Fruit fly (Drosophila melanogaster) whole organism, adult: Measurements from ENCODE around the gene Pgm1.

Experiments
- CG11617 ChIP-seq: fragments of 200-800 bp; sonication (Bioruptor generic); optimal IDR thresholded peaks from 2 replicates; lab custom pipeline; 2017; ENCODE audit warnings: mild to moderate bottlenecking, missing biosample characterization, missing genetic modification reagents, missing genetic modification characterization
- CG12768 ChIP-seq: fragments of 200-800 bp; sonication (Bioruptor generic); optimal IDR thresholded peaks from 2 replicates; lab custom pipeline; 2017; ENCODE audit warnings: missing biosample characterization, missing genetic modification characterization, mild to moderate bottlenecking, moderate library complexity, missing genetic modification reagents
- CG14711 ChIP-seq: fragments of 200-800 bp; sonication (Bioruptor generic); optimal IDR thresholded peaks from 2 replicates; lab custom pipeline; 2018; ENCODE audit warnings: missing biosample characterization, mild to moderate bottlenecking, missing genetic modification characterization, moderate library complexity
- CG1620 ChIP-seq: fragments of 200-800 bp; sonication (Bioruptor generic); optimal IDR thresholded peaks from 2 replicates; lab custom pipeline; 2016; ENCODE audit warnings: missing biosample characterization, missing genetic modification characterization
- CG33017 ChIP-seq: fragments of 200-800 bp; sonication (Bioruptor generic); optimal IDR thresholded peaks from 2 replicates; lab custom pipeline; 2018; ENCODE audit warnings: missing biosample characterization, mild to moderate bottlenecking, missing genetic modification characterization, moderate library complexity
- CG5204 ChIP-seq: fragments of 200-800 bp; sonication (Bioruptor generic); optimal IDR thresholded peaks from 2 replicates; lab custom pipeline; 2016; ENCODE audit warnings: missing biosample characterization, missing genetic modification characterization
- CG7045 ChIP-seq: fragments of 200-800 bp; sonication (Bioruptor generic); optimal IDR thresholded peaks from 2 replicates; lab custom pipeline; 2017; ENCODE audit warnings: missing biosample characterization, mild to moderate bottlenecking, missing genetic modification characterization
- CG7101 ChIP-seq: fragments of 200-800 bp; sonication (Bioruptor generic); optimal IDR thresholded peaks from 2 replicates; lab custom pipeline; 2018; ENCODE audit warnings: missing biosample characterization, mild to moderate bottlenecking, missing genetic modification characterization, moderate library complexity
- Clk ChIP-seq: fragments of 200-800 bp; sonication (Bioruptor generic); optimal IDR thresholded peaks from 2 replicates; lab custom pipeline; 2017; ENCODE audit warnings: missing biosample characterization, missing genetic modification characterization
- Crg-1 ChIP-seq: fragments of 200-800 bp; sonication (Bioruptor generic); optimal IDR thresholded peaks from 2 replicates; lab custom pipeline; 2016; ENCODE audit warnings: missing biosample characterization, missing genetic modification characterization
- Hr96 ChIP-seq: fragments of 200-800 bp; sonication (Bioruptor generic); optimal IDR thresholded peaks from 2 replicates; lab custom pipeline; 2016; ENCODE audit warnings: missing biosample characterization, missing genetic modification characterization
- Mnt ChIP-seq: fragments of 200-800 bp; sonication (Bioruptor generic); optimal IDR thresholded peaks from 2 replicates; lab custom pipeline; 2016; ENCODE audit warnings: missing biosample characterization, mild to moderate bottlenecking, missing genetic modification characterization
- bab1 ChIP-seq: fragments of 200-800 bp; sonication (Bioruptor generic); optimal IDR thresholded peaks from 3 replicates; lab custom pipeline; 2019; ENCODE audit warnings: missing biosample characterization, mild to moderate bottlenecking, missing genetic modification characterization, moderate library complexity
- cic ChIP-seq: fragments of 200-800 bp; sonication (Bioruptor generic); optimal IDR thresholded peaks from 2 replicates; lab custom pipeline; 2017; ENCODE audit warnings: missing biosample characterization, mild to moderate bottlenecking, missing genetic modification characterization, moderate library complexity
- cnc ChIP-seq, 2 experiments: fragments of >200 bp; optimal IDR thresholded peaks; 2 replicates each; lab custom pipeline; 2017
- kay ChIP-seq: fragments of 200-800 bp; sonication (Bioruptor generic); peaks from one replicate; lab custom pipeline; 2016; ENCODE audit warnings: missing biosample characterization, missing genetic modification characterization, borderline replicate concordance
- ovo ChIP-seq: fragments of 200-800 bp; sonication (Bioruptor generic); optimal IDR thresholded peaks from 2 replicates; lab custom pipeline; 2016; ENCODE audit warnings: missing biosample characterization, missing genetic modification characterization
- pad ChIP-seq: fragments of 200-800 bp; sonication (Bioruptor generic); optimal IDR thresholded peaks from 3 replicates; lab custom pipeline; 2017; ENCODE audit warnings: missing biosample characterization, missing genetic modification characterization, mild to moderate bottlenecking, moderate library complexity, missing genetic modification reagents
- tj ChIP-seq: fragments of 200-800 bp; sonication (Bioruptor generic); optimal IDR thresholded peaks from 3 replicates; lab custom pipeline; 2017; ENCODE audit warnings: missing biosample characterization, mild to moderate bottlenecking, missing genetic modification characterization, moderate library complexity
- toe ChIP-seq: fragments of 200-800 bp; sonication (Bioruptor generic); optimal IDR thresholded peaks from 2 replicates; lab custom pipeline; 2016; ENCODE audit warnings: missing biosample characterization, missing genetic modification characterization

The Pgm1 gene

dm6 chr3L:16173818-16174601 lies 45.7 kb upstream of the Pgm1 start:
- TF ChIP-seq Clk (GFP tag; lab: Kevin White, UChicago) (no peak), tj (GFP tag; lab: Kevin White, UChicago) (no peak), CG7045 (GFP tag; lab: Kevin White, UChicago) (no peak), CG1620 (GFP tag; lab: Kevin White, UChicago) (no peak), CG33017 (tag; lab: Kevin White, UChicago) (no peak), CG12768 (GFP tag; lab: Kevin White, UChicago) (no peak), cnc (optimal IDR thresholded peaks at IDR 0.05; lab: Kevin White, UChicago) (no peak)

DNA sequence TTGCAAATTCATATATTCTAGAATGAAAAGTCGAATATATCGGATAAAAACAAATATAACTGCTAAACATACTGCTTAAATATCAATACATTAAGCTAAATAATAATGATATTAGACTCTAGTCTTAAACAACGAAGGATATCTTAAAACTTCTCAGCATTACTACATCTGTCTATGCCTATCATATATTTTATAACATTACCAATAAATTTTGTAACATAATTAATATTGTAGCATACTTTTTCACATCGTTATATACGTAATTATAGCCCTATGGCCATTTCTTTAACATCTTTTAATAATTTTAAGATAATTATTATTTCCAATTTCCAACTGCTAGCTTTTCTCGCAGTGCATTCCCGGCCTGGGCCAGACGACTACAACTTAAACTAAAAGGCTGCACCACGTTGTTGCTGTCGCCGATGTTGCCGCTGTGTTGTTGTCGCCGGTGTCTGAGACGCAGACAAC lies 44.5 kb upstream of the Pgm1 start:
- no peak for TF ChIP-seq CG11617 (GFP tag; lab: Kevin White, UChicago)
- no peak for TF ChIP-seq CG7045 (GFP tag; lab: Kevin White, UChicago)
- TF ChIP-seq CG5204 (GFP tag; lab: Kevin White, UChicago), result no peak
- TF ChIP-seq ovo, result no peak
- TF ChIP-seq toe, result no peak
- TF ChIP-seq tj (GFP tag; lab: Kevin White, UChicago), result no peak
- TF ChIP-seq CG7101 (tag; lab: Kevin White, UChicago), result no peak
- TF ChIP-seq Crg-1, result no peak

dm6 chr3L:16172381-16172780 lies 44.0 kb upstream of the Pgm1 start:
- TF ChIP-seq CG11617 (GFP tag; lab: Kevin White, UChicago), result no peak
- no peak for TF ChIP-seq CG7045 (GFP tag; lab: Kevin White, UChicago)
- no peak for TF ChIP-seq tj (GFP tag; lab: Kevin White, UChicago)
- TF ChIP-seq pad (GFP tag; lab: Kevin White, UChicago), result no peak
- TF ChIP-seq CG12768 (GFP tag; lab: Kevin White, UChicago), result no peak
- TF ChIP-seq CG33017 (tag; lab: Kevin White, UChicago), result no peak
- no peak for TF ChIP-seq Clk (GFP tag; lab: Kevin White, UChicago)
- TF ChIP-seq cic (GFP tag; lab: Kevin White, UChicago), result no peak
- TF ChIP-seq bab1, result no peak
- no peak for TF ChIP-seq CG1620 (GFP tag; lab: Kevin White, UChicago)

DNA sequence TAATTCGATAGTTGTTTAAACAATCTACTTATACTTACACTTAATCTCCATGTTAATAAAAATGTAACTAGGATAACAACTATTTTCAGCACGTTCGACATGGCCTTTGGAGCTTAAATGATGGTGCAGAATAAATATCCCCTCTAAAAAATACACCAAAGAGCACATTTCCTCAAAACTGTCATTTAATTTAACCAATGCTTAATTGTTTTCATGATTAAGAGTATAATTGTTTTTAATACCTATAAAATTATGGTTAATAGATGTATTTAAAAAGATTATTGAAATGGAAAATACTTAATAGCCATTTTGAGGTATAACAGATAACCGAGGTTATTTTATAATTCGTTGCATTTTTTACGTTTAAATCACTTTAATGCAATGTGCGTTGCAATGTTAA lies 42.9 kb upstream of the Pgm1 start, which contains the start of gene CG33795:
Gene CG33795 (minus strand): TSS at position 101 of the 400 bp plus-strand sequence.
- TF ChIP-seq CG5204 (GFP tag; lab: Kevin White, UChicago), result no peak
- no peak for TF ChIP-seq Clk (GFP tag; lab: Kevin White, UChicago)
- no peak for TF ChIP-seq toe
- TF ChIP-seq CG1620 (GFP tag; lab: Kevin White, UChicago), result no peak
- TF ChIP-seq CG33017 (tag; lab: Kevin White, UChicago), result no peak
- TF ChIP-seq CG7101 (tag; lab: Kevin White, UChicago), result no peak
- TF ChIP-seq tj (GFP tag; lab: Kevin White, UChicago), result no peak
- no peak for TF ChIP-seq cnc (optimal IDR thresholded peaks at IDR 0.05; lab: Kevin White, UChicago)
- no peak for TF ChIP-seq Mnt (GFP tag; lab: Kevin White, UChicago)
- no peak for TF ChIP-seq CG7045 (GFP tag; lab: Kevin White, UChicago)
- no peak for TF ChIP-seq ovo
- no peak for TF ChIP-seq cic (GFP tag; lab: Kevin White, UChicago)
- no peak for TF ChIP-seq Hr96 (GFP tag; lab: Kevin White, UChicago)
- no peak for TF ChIP-seq bab1
- TF ChIP-seq CG12768 (GFP tag; lab: Kevin White, UChicago), result no peak
- no peak for TF ChIP-seq kay (GFP tag; lab: Kevin White, UChicago)
- no peak for TF ChIP-seq Crg-1
- TF ChIP-seq CG14711 (tag; lab: Kevin White, UChicago), result no peak
- no peak for TF ChIP-seq CG11617 (GFP tag; lab: Kevin White, UChicago)

DNA sequence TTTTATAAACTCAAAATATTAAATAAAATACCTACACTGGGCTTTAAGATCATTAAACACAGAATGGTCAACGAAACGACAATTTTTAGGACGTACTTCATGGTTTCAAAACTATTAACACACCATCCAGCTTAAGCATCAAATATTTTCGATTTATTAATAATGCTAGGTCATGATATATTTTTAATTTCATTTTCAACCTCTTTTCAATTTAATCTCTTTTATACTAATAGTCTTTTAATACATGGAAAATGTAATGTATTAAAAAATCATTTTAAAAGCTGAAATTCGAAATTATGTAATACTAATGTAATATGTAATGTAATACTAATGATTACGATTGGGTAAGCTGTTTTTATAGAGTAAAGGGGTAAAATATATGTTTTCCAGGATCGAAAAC lies 41.7 kb upstream of the Pgm1 start, which contains the start of gene CG33796:
Gene CG33796 (minus strand): TSS at position 101 of the 400 bp plus-strand sequence.
- TF ChIP-seq CG5204 (GFP tag; lab: Kevin White, UChicago), result no peak
- TF ChIP-seq cic (GFP tag; lab: Kevin White, UChicago), result no peak
- no peak for TF ChIP-seq CG33017 (tag; lab: Kevin White, UChicago)
- no peak for TF ChIP-seq Mnt (GFP tag; lab: Kevin White, UChicago)
- TF ChIP-seq CG7101 (tag; lab: Kevin White, UChicago), result no peak
- no peak for TF ChIP-seq bab1
- TF ChIP-seq ovo, result no peak
- no peak for TF ChIP-seq pad (GFP tag; lab: Kevin White, UChicago)
- no peak for TF ChIP-seq toe
- no peak for TF ChIP-seq Crg-1
- TF ChIP-seq CG11617 (GFP tag; lab: Kevin White, UChicago), result no peak
- TF ChIP-seq CG7045 (GFP tag; lab: Kevin White, UChicago), result no peak
- TF ChIP-seq CG14711 (tag; lab: Kevin White, UChicago), result no peak
- no peak for TF ChIP-seq Clk (GFP tag; lab: Kevin White, UChicago)
- no peak for TF ChIP-seq CG1620 (GFP tag; lab: Kevin White, UChicago)
- no peak for TF ChIP-seq Hr96 (GFP tag; lab: Kevin White, UChicago)
- no peak for TF ChIP-seq kay (GFP tag; lab: Kevin White, UChicago)
